Fruit fly (Drosophila melanogaster) whole organism, adult: ENCODE results near the gene spirit.
A peak's percentile ranks its signal among the peaks of the same experiment; 100 is the strongest.

ENCODE experiments used
- CG11617 ChIP-seq: fragments of 200-800 bp; sonication (Bioruptor generic); optimal IDR thresholded peaks from 2 replicates; lab custom pipeline; 2017; ENCODE audit warnings: mild to moderate bottlenecking, missing biosample characterization, missing genetic modification reagents, missing genetic modification characterization
- CG12768 ChIP-seq: fragments of 200-800 bp; sonication (Bioruptor generic); optimal IDR thresholded peaks from 2 replicates; lab custom pipeline; 2017; ENCODE audit warnings: missing biosample characterization, missing genetic modification characterization, mild to moderate bottlenecking, moderate library complexity, missing genetic modification reagents
- CG14711 ChIP-seq: fragments of 200-800 bp; sonication (Bioruptor generic); optimal IDR thresholded peaks from 2 replicates; lab custom pipeline; 2018; ENCODE audit warnings: missing biosample characterization, mild to moderate bottlenecking, missing genetic modification characterization, moderate library complexity
- CG1620 ChIP-seq: fragments of 200-800 bp; sonication (Bioruptor generic); optimal IDR thresholded peaks from 2 replicates; lab custom pipeline; 2016; ENCODE audit warnings: missing biosample characterization, missing genetic modification characterization
- CG5204 ChIP-seq: fragments of 200-800 bp; sonication (Bioruptor generic); optimal IDR thresholded peaks from 2 replicates; lab custom pipeline; 2016; ENCODE audit warnings: missing biosample characterization, missing genetic modification characterization
- CG7045 ChIP-seq: fragments of 200-800 bp; sonication (Bioruptor generic); optimal IDR thresholded peaks from 2 replicates; lab custom pipeline; 2017; ENCODE audit warnings: missing biosample characterization, mild to moderate bottlenecking, missing genetic modification characterization
- Crg-1 ChIP-seq: fragments of 200-800 bp; sonication (Bioruptor generic); optimal IDR thresholded peaks from 2 replicates; lab custom pipeline; 2016; ENCODE audit warnings: missing biosample characterization, missing genetic modification characterization
- Mnt ChIP-seq: fragments of 200-800 bp; sonication (Bioruptor generic); optimal IDR thresholded peaks from 2 replicates; lab custom pipeline; 2016; ENCODE audit warnings: missing biosample characterization, mild to moderate bottlenecking, missing genetic modification characterization
- cnc ChIP-seq, 2 experiments: fragments of >200 bp; optimal IDR thresholded peaks; 2 replicates each; lab custom pipeline; 2017
- ovo ChIP-seq: fragments of 200-800 bp; sonication (Bioruptor generic); optimal IDR thresholded peaks from 2 replicates; lab custom pipeline; 2016; ENCODE audit warnings: missing biosample characterization, missing genetic modification characterization
- tj ChIP-seq: fragments of 200-800 bp; sonication (Bioruptor generic); optimal IDR thresholded peaks from 3 replicates; lab custom pipeline; 2017; ENCODE audit warnings: missing biosample characterization, mild to moderate bottlenecking, missing genetic modification characterization, moderate library complexity
- toe ChIP-seq: fragments of 200-800 bp; sonication (Bioruptor generic); optimal IDR thresholded peaks from 2 replicates; lab custom pipeline; 2016; ENCODE audit warnings: missing biosample characterization, missing genetic modification characterization

The spirit gene

DNA sequence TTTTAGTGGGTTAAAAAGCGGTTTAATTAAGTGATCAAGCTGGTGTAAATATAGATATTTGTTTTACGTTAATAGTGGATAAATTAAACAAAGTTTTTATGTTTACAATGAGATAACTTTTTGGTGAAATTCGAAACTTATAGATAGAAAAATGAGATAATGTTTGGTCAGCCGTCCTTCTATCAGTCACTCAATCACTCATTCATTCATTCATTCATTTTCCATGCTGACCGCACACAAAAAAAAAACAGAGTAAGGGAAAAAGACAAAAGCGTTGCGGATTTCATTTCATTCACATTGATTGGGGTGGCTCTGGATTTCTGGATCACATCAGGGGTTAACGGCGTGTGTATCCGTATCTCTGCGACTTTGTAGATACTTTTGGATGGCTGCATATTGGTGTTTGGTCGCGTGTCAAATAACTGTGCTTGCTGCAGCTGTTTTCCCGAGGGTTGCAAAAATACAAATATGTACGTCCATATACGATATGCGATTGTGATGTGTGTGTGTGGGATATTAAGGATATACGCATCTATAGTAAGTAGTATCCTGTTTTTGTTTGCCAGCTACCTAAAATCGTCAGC lies 49.7 kb downstream of the spirit start:
- TF ChIP-seq tj (GFP tag; lab: Kevin White, UChicago) (peak; percentile 40), CG14711 (tag; lab: Kevin White, UChicago) (no peak)

DNA sequence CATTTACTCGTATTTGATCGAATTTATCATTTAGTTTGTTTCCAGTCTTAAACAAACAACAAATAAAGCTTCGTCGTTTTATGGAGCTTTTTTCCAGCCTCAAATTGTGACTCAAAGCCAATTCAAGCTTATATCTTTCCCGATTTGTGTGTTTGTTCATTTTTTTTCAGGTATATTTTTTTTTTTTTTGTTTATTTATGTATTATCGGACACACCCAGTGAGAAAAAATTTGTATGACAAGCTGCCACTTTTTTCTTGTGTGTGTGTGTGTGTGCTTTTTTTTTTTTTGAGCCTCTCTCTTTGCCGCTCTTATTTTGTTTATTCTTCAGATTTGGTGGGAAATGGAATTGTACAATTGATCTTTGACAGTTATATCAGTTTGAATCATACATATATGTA lies 50.9 kb downstream of the spirit start:
- no peak for TF ChIP-seq CG11617 (GFP tag; lab: Kevin White, UChicago)
- TF ChIP-seq toe: no peak
- no peak for TF ChIP-seq CG1620 (GFP tag; lab: Kevin White, UChicago)
- no peak for TF ChIP-seq Crg-1 (GFP tag; lab: Kevin White, UChicago)
- TF ChIP-seq Mnt (GFP tag; lab: Kevin White, UChicago): no peak
- no peak for TF ChIP-seq tj (GFP tag; lab: Kevin White, UChicago)
- TF ChIP-seq CG14711 (tag; lab: Kevin White, UChicago): no peak
- no peak for TF ChIP-seq CG7045 (GFP tag; lab: Kevin White, UChicago)
- no peak for TF ChIP-seq cnc (optimal IDR thresholded peaks at IDR 0.05; lab: Kevin White, UChicago)
- TF ChIP-seq ovo (GFP tag; lab: Kevin White, UChicago): no peak
- TF ChIP-seq CG5204 (GFP tag; lab: Kevin White, UChicago): no peak

DNA sequence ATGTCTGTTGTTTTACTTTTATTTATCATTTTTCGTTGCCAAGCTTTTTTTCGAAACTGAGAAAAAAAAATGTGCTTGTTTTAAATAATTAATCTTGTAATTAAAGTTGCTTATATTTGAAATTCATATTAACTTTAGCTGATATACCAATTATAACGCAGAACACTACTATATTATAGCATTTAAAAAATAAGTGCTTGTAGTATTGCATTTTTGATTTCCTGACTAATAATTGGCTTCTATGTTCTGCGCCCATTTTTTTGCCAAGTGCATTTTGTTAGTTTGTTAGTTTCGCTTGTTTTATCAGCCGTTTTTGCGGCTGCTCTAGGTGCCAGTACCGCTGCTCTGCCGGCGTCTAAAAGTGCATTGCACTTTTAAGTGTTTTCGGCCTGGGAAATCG lies 51.9 kb downstream of the spirit start:
- TF ChIP-seq cnc (optimal IDR thresholded peaks at IDR 0.05; lab: Kevin White, UChicago) (no peak), CG11617 (GFP tag; lab: Kevin White, UChicago) (no peak), CG12768 (GFP tag; lab: Kevin White, UChicago) (no peak), CG7045 (GFP tag; lab: Kevin White, UChicago) (no peak)
